Worm (Caenorhabditis elegans) whole organism, young adult: ENCODE measurements around the gene B0348.1.

Experiments
- B0019.2 ChIP-seq: fragments of 200-800 bp; sonication (Bioruptor generic); conservative IDR thresholded peaks from 2 replicates; pipeline ENCODE4 v1.3.6; 2022; ENCODE audit warnings: missing genetic modification reagents, missing genetic modification characterization, missing compliant biosample characterization
- B0035.1 ChIP-seq: sonication (generic microtip); optimal IDR thresholded peaks from 2 replicates; lab custom pipeline; 2016; ENCODE audit warnings: missing genetic modification characterization, mild to moderate bottlenecking, missing compliant biosample characterization, missing genotype, missing genetic modification reagents
- C06A6.2 ChIP-seq: fragments of 200-800 bp; sonication (Bioruptor generic); conservative IDR thresholded peaks from 2 replicates; pipeline ENCODE4 v1.3.6; 2022; ENCODE audit warnings: missing genetic modification characterization, missing compliant biosample characterization
- C17E4.6 ChIP-seq: fragments of 200-800 bp; sonication (Bioruptor generic); IDR thresholded peaks from 2 replicates; pipeline ENCODE4 v1.3.6; 2022; ENCODE audit warnings: missing genetic modification reagents, missing genetic modification characterization, missing compliant biosample characterization
- D2030.7 ChIP-seq: fragments of 200-800 bp; sonication (Bioruptor generic); IDR thresholded peaks from 2 replicates; pipeline ENCODE4 v1.3.6; 2022; ENCODE audit warnings: missing genetic modification reagents, missing genetic modification characterization, missing compliant biosample characterization
- F10E7.11 ChIP-seq: sonication (generic microtip); optimal IDR thresholded peaks from 2 replicates; lab custom pipeline; 2017; ENCODE audit warnings: mild to moderate bottlenecking, missing genetic modification characterization, moderate library complexity, missing compliant biosample characterization
- F23B12.7 ChIP-seq: sonication (generic microtip); optimal IDR thresholded peaks from 2 replicates; lab custom pipeline; 2017; ENCODE audit warnings: missing genetic modification characterization, mild to moderate bottlenecking, missing compliant biosample characterization, antibody characterized with exemption, moderate library complexity; ENCODE audit not compliant: insufficient read depth
- F57C9.4 ChIP-seq: sonication (generic microtip); optimal IDR thresholded peaks from 2 replicates; lab custom pipeline; 2017; ENCODE audit warnings: mild to moderate bottlenecking, missing genetic modification characterization, missing compliant biosample characterization
- K11D2.4 ChIP-seq: fragments of 200-800 bp; sonication (Bioruptor generic); IDR thresholded peaks from 2 replicates; pipeline ENCODE4 v1.3.6; 2022; ENCODE audit warnings: missing genetic modification reagents, missing genetic modification characterization, missing compliant biosample characterization
- K12H6.12 ChIP-seq: fragments of 200-800 bp; sonication (Bioruptor generic); optimal IDR thresholded peaks from 2 replicates; lab custom pipeline; 2018; ENCODE audit warnings: mild to moderate bottlenecking, missing genetic modification characterization, missing compliant biosample characterization
- Y53G8AR.9 ChIP-seq: fragments of 200-800 bp; sonication (Bioruptor generic); conservative IDR thresholded peaks from 2 replicates; pipeline ENCODE4 v1.3.6; 2022; ENCODE audit warnings: missing genetic modification reagents, missing genetic modification characterization, missing compliant biosample characterization
- Y79H2A.3 ChIP-seq: fragments of 200-800 bp; sonication (Bioruptor generic); conservative IDR thresholded peaks from 2 replicates; pipeline ENCODE4 v1.3.6; 2022; ENCODE audit warnings: missing genetic modification reagents, missing genetic modification characterization, missing compliant biosample characterization
- Y95B8A.8 ChIP-seq: fragments of 200-800 bp; sonication (Bioruptor generic); IDR thresholded peaks from 2 replicates; pipeline ENCODE4 v1.3.6; 2022; ENCODE audit warnings: missing genetic modification reagents, missing genetic modification characterization, missing compliant biosample characterization
- aptf-2 ChIP-seq: fragments of 200-800 bp; sonication (Bioruptor generic); conservative IDR thresholded peaks from 2 replicates; pipeline ENCODE4 v1.3.6; 2022; ENCODE audit warnings: missing genetic modification reagents, missing genetic modification characterization, missing compliant biosample characterization
- aptf-3 ChIP-seq: fragments of 200-800 bp; sonication (Bioruptor generic); IDR thresholded peaks from 2 replicates; pipeline ENCODE4 v1.3.6; 2022; ENCODE audit warnings: missing genetic modification characterization, missing compliant biosample characterization
- atf-7 ChIP-seq: sonication (generic microtip); optimal IDR thresholded peaks from 2 replicates; lab custom pipeline; 2017; ENCODE audit warnings: mild to moderate bottlenecking, missing genetic modification characterization, missing compliant biosample characterization
- bed-2 ChIP-seq: fragments of 200-800 bp; sonication (Bioruptor generic); IDR thresholded peaks from 2 replicates; pipeline ENCODE4 v1.3.6; 2022; ENCODE audit warnings: missing genetic modification reagents, missing genetic modification characterization, missing compliant biosample characterization
- ccch-3 ChIP-seq: fragments of 200-800 bp; sonication (Bioruptor generic); optimal IDR thresholded peaks from 2 replicates; lab custom pipeline; 2018; ENCODE audit warnings: mild to moderate bottlenecking, missing genetic modification characterization, missing compliant biosample characterization
- cebp-1 ChIP-seq, 2 experiments: fragments of 200-800 bp in 1 of 2; sonication (Bioruptor generic) in 1 of 2; sonication (generic microtip) in 1 of 2; IDR thresholded peaks in 1 of 2; optimal IDR thresholded peaks in 1 of 2; 2 replicates each; pipeline versions ENCODE4 v1.3.6 to Lab custom; 2017 to 2022; ENCODE audit warnings: missing compliant biosample characterization in 2 of 2, missing genetic modification characterization in 2 of 2, mild to moderate bottlenecking in 1 of 2, missing genetic modification reagents in 1 of 2, moderate library complexity in 1 of 2
- ceh-58 ChIP-seq: fragments of 200-800 bp; sonication (Bioruptor generic); IDR thresholded peaks from 2 replicates; pipeline ENCODE4 v1.3.6; 2022; ENCODE audit warnings: missing genetic modification characterization, missing compliant biosample characterization
- ceh-91 ChIP-seq: fragments of 200-800 bp; sonication (Bioruptor generic); IDR thresholded peaks from 2 replicates; pipeline ENCODE4 v1.3.6; 2022; ENCODE audit warnings: missing genetic modification reagents, missing genetic modification characterization, missing compliant biosample characterization
- chd-7 ChIP-seq: sonication (generic microtip); optimal IDR thresholded peaks from 2 replicates; lab custom pipeline; 2016; ENCODE audit warnings: mild to moderate bottlenecking, missing genetic modification characterization, moderate library complexity, missing compliant biosample characterization
- die-1 ChIP-seq: sonication (generic microtip); optimal IDR thresholded peaks from 2 replicates; lab custom pipeline; 2016; ENCODE audit warnings: missing genotype, mild to moderate bottlenecking, missing genetic modification characterization, missing compliant biosample characterization
- efl-1 ChIP-seq: fragments of 150-350 bp; optimal IDR thresholded peaks from 2 replicates; lab custom pipeline; 2014; ENCODE audit warnings: missing biosample characterization, missing genetic modification reagents, missing genetic modification characterization
- egl-18 ChIP-seq: fragments of 200-800 bp; sonication (Bioruptor generic); IDR thresholded peaks from 2 replicates; pipeline ENCODE4 v1.3.6; 2022; ENCODE audit warnings: missing genetic modification reagents, missing genetic modification characterization, missing compliant biosample characterization
- him-1 ChIP-seq: sonication (generic microtip); optimal IDR thresholded peaks from 2 replicates; lab custom pipeline; 2016; ENCODE audit warnings: missing genotype, missing genetic modification reagents, missing genetic modification characterization, missing compliant biosample characterization
- hmg-20 ChIP-seq: fragments of 200-800 bp; sonication (Bioruptor generic); IDR thresholded peaks from 2 replicates; pipeline ENCODE4 v1.3.6; 2022; ENCODE audit warnings: missing genetic modification reagents, missing genetic modification characterization, missing compliant biosample characterization
- hsf-1 ChIP-seq: fragments of 200-800 bp; sonication (Bioruptor generic); IDR thresholded peaks from 2 replicates; pipeline ENCODE4 v1.3.6; 2022; ENCODE audit warnings: missing genetic modification reagents, missing genetic modification characterization, missing compliant biosample characterization
- lin-35 ChIP-seq, 3 experiments: fragments of 150-350 bp in 2 of 3; sonication (generic microtip) in 1 of 3; optimal IDR thresholded peaks; 2 replicates each; lab custom pipeline; 2014 to 2018; ENCODE audit warnings: missing biosample characterization in 3 of 3, missing genetic modification characterization in 3 of 3, missing genetic modification reagents in 3 of 3
- lin-40 ChIP-seq: sonication (generic microtip); optimal IDR thresholded peaks from 2 replicates; lab custom pipeline; 2016; ENCODE audit warnings: missing genetic modification characterization, mild to moderate bottlenecking, missing compliant biosample characterization, missing genotype, missing genetic modification reagents
- lin-54 ChIP-seq: fragments of 200-800 bp; sonication (Bioruptor generic); optimal IDR thresholded peaks from 2 replicates; lab custom pipeline; 2018; ENCODE audit warnings: mild to moderate bottlenecking, missing genetic modification characterization, missing compliant biosample characterization
- lsy-27 ChIP-seq: sonication (generic microtip); optimal IDR thresholded peaks from 2 replicates; lab custom pipeline; 2017; ENCODE audit warnings: missing genetic modification characterization, mild to moderate bottlenecking, missing compliant biosample characterization, antibody characterized with exemption, missing genotype, borderline replicate concordance; ENCODE audit not compliant: insufficient read depth
- madf-10 ChIP-seq: sonication (generic microtip); optimal IDR thresholded peaks from 2 replicates; lab custom pipeline; 2016; ENCODE audit warnings: mild to moderate bottlenecking, missing genetic modification characterization, missing compliant biosample characterization
- mel-28 ChIP-seq: sonication (generic microtip); optimal IDR thresholded peaks from 2 replicates; lab custom pipeline; 2016; ENCODE audit warnings: borderline replicate concordance, mild to moderate bottlenecking, missing genetic modification characterization, missing compliant biosample characterization
- mes-4 ChIP-seq: sonication (generic microtip); optimal IDR thresholded peaks from 2 replicates; lab custom pipeline; 2016; ENCODE audit warnings: missing genotype, missing genetic modification characterization, missing compliant biosample characterization
- nfya-2 ChIP-seq: fragments of 200-800 bp; sonication (Bioruptor generic); IDR thresholded peaks from 2 replicates; pipeline ENCODE4 v1.3.6; 2022; ENCODE audit warnings: missing genetic modification reagents, missing genetic modification characterization, missing compliant biosample characterization
- pbrm-1 ChIP-seq: fragments of 200-800 bp; sonication (Bioruptor generic); IDR thresholded peaks from 2 replicates; pipeline ENCODE4 v1.3.6; 2022; ENCODE audit warnings: missing genetic modification reagents, missing genetic modification characterization, missing compliant biosample characterization
- pha-4 ChIP-seq: fragments of 150-350 bp; sonication (generic microtip); optimal IDR thresholded peaks from 2 replicates; lab custom pipeline; 2014; ENCODE audit warnings: missing biosample characterization, missing genetic modification reagents, missing genetic modification characterization
- snpc-1.1 ChIP-seq: sonication (generic microtip); optimal IDR thresholded peaks from 2 replicates; lab custom pipeline; 2017; ENCODE audit warnings: missing genetic modification characterization, mild to moderate bottlenecking, missing compliant biosample characterization, antibody characterized with exemption, moderate library complexity, missing genotype, missing genetic modification reagents; ENCODE audit not compliant: insufficient read depth
- snpc-1.3 ChIP-seq: sonication (generic microtip); optimal IDR thresholded peaks from 2 replicates; lab custom pipeline; 2017; ENCODE audit warnings: missing genetic modification characterization, mild to moderate bottlenecking, missing compliant biosample characterization, antibody characterized with exemption, moderate library complexity, missing genotype, missing genetic modification reagents; ENCODE audit not compliant: insufficient read depth
- snpc-4 ChIP-seq, 5 experiments: fragments of 150-350 bp in 1 of 5; sonication (generic microtip) in 4 of 5; optimal IDR thresholded peaks; 2 replicates each; lab custom pipeline; 2014 to 2018; ENCODE audit warnings: missing genetic modification characterization in 5 of 5, missing biosample characterization in 3 of 5, antibody characterized with exemption in 2 of 5, mild to moderate bottlenecking in 2 of 5, missing compliant biosample characterization in 2 of 5, missing genotype in 2 of 5, moderate library complexity in 2 of 5, missing genetic modification reagents in 1 of 5
- ztf-18 ChIP-seq: sonication (generic microtip); optimal IDR thresholded peaks from 2 replicates; lab custom pipeline; 2016; ENCODE audit warnings: missing genotype, mild to moderate bottlenecking, missing genetic modification characterization, missing compliant biosample characterization
- ztf-26 ChIP-seq: sonication (generic microtip); optimal IDR thresholded peaks from 2 replicates; lab custom pipeline; 2017; ENCODE audit warnings: missing genetic modification characterization, missing compliant biosample characterization

B0348.1 gene

DNA sequence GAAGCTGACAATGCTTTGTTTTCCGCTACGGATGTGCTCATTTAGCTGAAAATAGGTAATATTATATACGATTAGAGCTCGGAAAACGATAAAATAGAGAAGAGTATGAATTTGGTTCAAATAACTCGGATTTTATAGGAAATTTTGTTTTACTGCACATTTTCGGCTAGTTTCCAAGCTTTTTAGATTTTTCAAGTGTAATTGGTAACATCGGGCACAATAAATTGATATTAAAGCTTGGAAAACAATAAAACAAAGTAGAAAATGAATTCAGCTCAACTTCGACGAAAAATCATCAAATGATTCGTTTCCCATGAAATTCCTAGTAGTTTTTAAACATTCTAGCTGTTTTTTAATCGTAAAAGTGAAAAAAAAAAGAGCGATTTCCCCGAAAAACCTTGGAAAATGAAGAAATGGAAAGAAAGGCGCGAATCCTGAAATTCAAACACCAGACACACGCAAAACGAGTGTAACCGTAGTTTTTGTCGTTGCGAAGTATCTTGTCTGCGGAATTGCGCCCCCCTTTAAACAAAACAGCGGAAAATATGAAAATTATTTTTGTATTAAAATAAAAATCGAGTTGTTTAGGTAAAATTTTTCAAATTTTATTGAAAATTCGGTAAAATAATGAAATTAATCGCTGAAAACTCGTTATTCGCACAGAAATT lies 40.8 kb upstream of the B0348.1 start, which contains the start of gene ife-3 (continued):
- TF ChIP-seq cebp-1 (GFP tag; IDR thresholded peaks at IDR 0.05; lab: Robert Waterston, UW) (no peak), cebp-1 (tag; optimal IDR thresholded peaks at IDR 0.05; lab: Kevin White, UChicago) (no peak), him-1 (tag; lab: Kevin White, UChicago) (no peak), snpc-4 (GFP tag; optimal IDR thresholded peaks at IDR 0.05; lab: Kevin White, UChicago) (no peak), snpc-4 (tag; optimal IDR thresholded peaks at IDR 0.05; lab: Kevin White, UChicago) (peak in 1 of 4 experiments; percentile 40), B0019.2 (GFP tag; lab: Robert Waterston, UW) (no peak), bed-2 (GFP tag; lab: Robert Waterston, UW) (no peak), lin-54 (peak; percentile 45), ceh-91 (GFP tag; lab: Robert Waterston, UW) (peak; percentile 54)

- no peak for TF ChIP-seq C17E4.6 (GFP tag; lab: Robert Waterston, UW)
- TF ChIP-seq lsy-27: no peak
- no peak for TF ChIP-seq aptf-2 (GFP tag; lab: Robert Waterston, UW)
- no peak for TF ChIP-seq F23B12.7 (tag; lab: Kevin White, UChicago)
- TF ChIP-seq lin-40 (tag; lab: Kevin White, UChicago): peak; percentile 62
- no peak for TF ChIP-seq aptf-3
- no peak for TF ChIP-seq Y95B8A.8
- TF ChIP-seq die-1 (tag; lab: Kevin White, UChicago): peak; percentile 9
- TF ChIP-seq chd-7: peak; percentile 45
- peak; percentile 33 for TF ChIP-seq ztf-18 (tag; lab: Kevin White, UChicago)
- TF ChIP-seq Y53G8AR.9 (GFP tag; lab: Robert Waterston, UW): no peak
- TF ChIP-seq F57C9.4 (tag; lab: Kevin White, UChicago): no peak
- no peak for TF ChIP-seq ccch-3
- no peak for TF ChIP-seq nfya-2
- no peak for TF ChIP-seq Y79H2A.3 (GFP tag; lab: Robert Waterston, UW)
- peak; percentile 63 for TF ChIP-seq ztf-26 (tag; lab: Kevin White, UChicago)
- TF ChIP-seq lin-35 (GFP tag; optimal IDR thresholded peaks at IDR 0.05; lab: Kevin White, UChicago): peak in 2 of 3 experiments; percentile 14 to 61
- no peak for TF ChIP-seq mes-4 (tag; lab: Kevin White, UChicago)
- no peak for TF ChIP-seq hmg-20 (GFP tag; lab: Robert Waterston, UW)
- TF ChIP-seq D2030.7 (GFP tag; lab: Robert Waterston, UW): peak; percentile 21; the same call in 1 of the 2 replicates
- TF ChIP-seq hsf-1 (GFP tag; lab: Robert Waterston, UW): no peak
- peak; percentile 93 for TF ChIP-seq K12H6.12 (tag; lab: Kevin White, UChicago)
- TF ChIP-seq snpc-1.1: no peak
- no peak for TF ChIP-seq ceh-58 (GFP tag; lab: Robert Waterston, UW)
- peak; percentile 8 for TF ChIP-seq efl-1 (GFP tag; lab: Kevin White, UChicago)
- TF ChIP-seq pha-4 (tag; lab: Kevin White, UChicago): no peak
- TF ChIP-seq snpc-1.3 (tag; lab: Kevin White, UChicago): no peak
- no peak for TF ChIP-seq egl-18
- no peak for TF ChIP-seq pbrm-1 (GFP tag; lab: Robert Waterston, UW)
- TF ChIP-seq mel-28 (tag; lab: Kevin White, UChicago): no peak
- no peak for TF ChIP-seq him-1 (tag; lab: Kevin White, UChicago)
- TF ChIP-seq F10E7.11 (tag; lab: Kevin White, UChicago): peak; percentile 39
- peak; percentile 39; the same call in 1 of the 2 replicates for TF ChIP-seq K11D2.4
- peak; percentile 78 for TF ChIP-seq madf-10
- TF ChIP-seq atf-7 (tag; lab: Kevin White, UChicago): peak; percentile 52
- TF ChIP-seq B0035.1 (tag; lab: Kevin White, UChicago): no peak
- no peak for TF ChIP-seq C06A6.2 (GFP tag; lab: Robert Waterston, UW)
Measured at ce11 chrV:8716-9246, 39.9 kb upstream of the B0348.1 start, which contains the start of gene B0348.10. Gene B0348.10 (minus strand): TSS chrV:8739.
